Worm (Caenorhabditis elegans) whole organism, midembryonic: ENCODE measurements around the gene pax-2.

ENCODE experiments used
- T22C8.4 ChIP-seq: fragments of 200-800 bp; sonication (Bioruptor generic); IDR thresholded peaks from 2 replicates; pipeline ENCODE4 v1.3.6; 2022; ENCODE audit warnings: missing genetic modification characterization, missing compliant biosample characterization
- cog-1 ChIP-seq: sonication (generic microtip); optimal IDR thresholded peaks from 2 replicates; lab custom pipeline; 2016; ENCODE audit warnings: missing genetic modification characterization, missing compliant biosample characterization
- flt-1 ChIP-seq: fragments of 200-800 bp; sonication (Bioruptor generic); IDR thresholded peaks from 2 replicates; pipeline ENCODE4 v1.3.6; 2022; ENCODE audit warnings: missing genetic modification characterization, missing compliant biosample characterization
- klf-2 ChIP-seq: fragments of 200-800 bp; sonication (Bioruptor generic); conservative IDR thresholded peaks from 2 replicates; pipeline ENCODE4 v1.3.6; 2022; ENCODE audit warnings: missing genetic modification reagents, missing genetic modification characterization, missing compliant biosample characterization
- med-1 ChIP-seq: sonication (generic microtip); optimal IDR thresholded peaks from 2 replicates; lab custom pipeline; 2017; ENCODE audit warnings: missing genetic modification characterization, mild to moderate bottlenecking, missing compliant biosample characterization, antibody characterized with exemption, missing genetic modification reagents; ENCODE audit not compliant: insufficient read depth
- ref-1 ChIP-seq: fragments of 200-800 bp; sonication (Bioruptor generic); conservative IDR thresholded peaks from 2 replicates; pipeline ENCODE4 v1.3.6; 2022; ENCODE audit warnings: missing genetic modification reagents, missing genetic modification characterization, missing compliant biosample characterization
- tab-1 ChIP-seq: fragments of 200-800 bp; sonication (Bioruptor generic); IDR thresholded peaks from 2 replicates; pipeline ENCODE4 v1.3.6; 2022; ENCODE audit warnings: missing genetic modification characterization, missing compliant biosample characterization
- ztf-23 ChIP-seq: fragments of 200-800 bp; sonication (Bioruptor generic); IDR thresholded peaks from 2 replicates; pipeline ENCODE4 v1.3.6; 2022; ENCODE audit warnings: missing genetic modification reagents, missing genetic modification characterization, missing compliant biosample characterization

- TF ChIP-seq tab-1 (GFP tag; lab: Robert Waterston, UW): no peak
- no peak for TF ChIP-seq med-1 (GFP tag; lab: Kevin White, UChicago)
- no peak for TF ChIP-seq cog-1 (tag; lab: Kevin White, UChicago)
- no peak for TF ChIP-seq flt-1 (GFP tag; lab: Robert Waterston, UW)
- no peak for TF ChIP-seq T22C8.4 (GFP tag; lab: Robert Waterston, UW)
- TF ChIP-seq ztf-23 (GFP tag; lab: Robert Waterston, UW): no peak
- TF ChIP-seq ref-1 (GFP tag; lab: Robert Waterston, UW): no peak
- TF ChIP-seq klf-2 (GFP tag; lab: Robert Waterston, UW): no peak
Observed at ce11 chrIV:4225851-4226250, 21.7 kb upstream of the pax-2 start, which contains the start of gene srbc-71.
